Fruit fly (Drosophila melanogaster) whole organism, embryonic: Measurements from ENCODE around the gene Sec13.

Source experiments
- Antp ChIP-seq: fragments of 200-800 bp; sonication (Bioruptor generic); optimal IDR thresholded peaks from 3 replicates; lab custom pipeline; 2016; ENCODE audit warnings: missing biosample characterization, missing genetic modification characterization
- CG10321 ChIP-seq: fragments of 200-800 bp; sonication (Bioruptor generic); IDR thresholded peaks from 2 replicates; pipeline ENCODE4 v1.3.6; 2022; ENCODE audit warnings: missing biosample characterization, missing genetic modification characterization
- CG11085 ChIP-seq: fragments of 200-800 bp; sonication (Bioruptor generic); IDR thresholded peaks from 2 replicates; pipeline ENCODE4 v1.3.6; 2022; ENCODE audit warnings: missing biosample characterization, missing genetic modification characterization
- CG12219 ChIP-seq: fragments of 200-800 bp; sonication (Bioruptor generic); optimal IDR thresholded peaks from 3 replicates; lab custom pipeline; 2018; ENCODE audit warnings: missing biosample characterization, mild to moderate bottlenecking, missing genetic modification characterization
- CG12659 ChIP-seq: fragments of 200-800 bp; sonication (Bioruptor generic); optimal IDR thresholded peaks from 3 replicates; lab custom pipeline; 2017; ENCODE audit warnings: mild to moderate bottlenecking, missing biosample characterization, missing genetic modification reagents, missing genetic modification characterization
- CG14667 ChIP-seq: fragments of 200-800 bp; sonication (Bioruptor generic); IDR thresholded peaks from 2 replicates; pipeline ENCODE4 v1.3.6; 2022; ENCODE audit warnings: missing biosample characterization, missing genetic modification characterization
- CG14860 ChIP-seq: fragments of 200-800 bp; sonication (Bioruptor generic); IDR thresholded peaks from 3 replicates; pipeline ENCODE4 v1.3.6; 2022; ENCODE audit warnings: missing biosample characterization, missing genetic modification characterization; ENCODE audit not compliant: partially characterized antibody
- CG15696 ChIP-seq: fragments of 200-800 bp; sonication (Bioruptor generic); optimal IDR thresholded peaks from 2 replicates; lab custom pipeline; 2019; ENCODE audit warnings: missing biosample characterization, mild to moderate bottlenecking, missing genetic modification characterization, moderate library complexity
- CG17361 ChIP-seq: fragments of 200-800 bp; sonication (Bioruptor generic); IDR thresholded peaks from 3 replicates; pipeline ENCODE4 v1.3.6; 2022; ENCODE audit warnings: missing biosample characterization, missing genetic modification characterization
- CG17385 ChIP-seq: fragments of 200-800 bp; sonication (Bioruptor generic); optimal IDR thresholded peaks from 3 replicates; lab custom pipeline; 2018; ENCODE audit warnings: missing biosample characterization, mild to moderate bottlenecking, missing genetic modification characterization
- CG17568 ChIP-seq: fragments of 200-800 bp; sonication (Bioruptor generic); optimal IDR thresholded peaks from 2 replicates; lab custom pipeline; 2018; ENCODE audit warnings: missing biosample characterization, mild to moderate bottlenecking, missing genetic modification characterization, moderate library complexity
- CG18619 ChIP-seq: fragments of 200-800 bp; sonication (Bioruptor generic); optimal IDR thresholded peaks from 3 replicates; lab custom pipeline; 2017; ENCODE audit warnings: missing biosample characterization, mild to moderate bottlenecking, missing genetic modification characterization
- CG2678 ChIP-seq: fragments of 200-800 bp; sonication (Bioruptor generic); optimal IDR thresholded peaks from 3 replicates; lab custom pipeline; 2019; ENCODE audit warnings: missing biosample characterization, mild to moderate bottlenecking, missing genetic modification characterization, moderate library complexity
- CG31365 ChIP-seq: fragments of 200-800 bp; sonication (Bioruptor generic); optimal IDR thresholded peaks from 2 replicates; lab custom pipeline; 2018; ENCODE audit warnings: missing biosample characterization, mild to moderate bottlenecking, missing genetic modification characterization
- CG5245 ChIP-seq: fragments of 200-800 bp; sonication (Bioruptor generic); optimal IDR thresholded peaks from 3 replicates; lab custom pipeline; 2016; ENCODE audit warnings: missing biosample characterization, missing genetic modification characterization
- CG5953 ChIP-seq: fragments of 200-800 bp; sonication (Bioruptor generic); IDR thresholded peaks from 2 replicates; pipeline ENCODE4 v1.3.6; 2022; ENCODE audit warnings: missing biosample characterization, missing genetic modification characterization
- CG6175 ChIP-seq: fragments of 200-800 bp; sonication (Bioruptor generic); IDR thresholded peaks from 3 replicates; pipeline ENCODE4 v1.3.6; 2022; ENCODE audit warnings: missing biosample characterization, missing genetic modification characterization
- CG7372 ChIP-seq: fragments of 200-800 bp; sonication (Bioruptor generic); IDR thresholded peaks from 2 replicates; pipeline ENCODE4 v1.3.6; 2022; ENCODE audit warnings: missing biosample characterization, missing genetic modification characterization
- CG9797 ChIP-seq: fragments of 200-800 bp; sonication (Bioruptor generic); optimal IDR thresholded peaks from 3 replicates; lab custom pipeline; 2018; ENCODE audit warnings: missing biosample characterization, mild to moderate bottlenecking, missing genetic modification characterization
- CG9817 ChIP-seq: fragments of 200-800 bp; sonication (Bioruptor generic); optimal IDR thresholded peaks from 2 replicates; lab custom pipeline; 2018; ENCODE audit warnings: missing biosample characterization, mild to moderate bottlenecking, missing genetic modification characterization, moderate library complexity
- Doc2 ChIP-seq: fragments of 200-800 bp; sonication (Bioruptor generic); IDR thresholded peaks from 2 replicates; pipeline ENCODE4 v1.3.6; 2022; ENCODE audit warnings: missing biosample characterization, missing genetic modification characterization
- Eip74EF ChIP-seq, 2 experiments: fragments of 200-800 bp in 1 of 2; fragments of >200 bp in 1 of 2; sonication (Bioruptor generic) in 1 of 2; optimal IDR thresholded peaks; 2 replicates each; lab custom pipeline; 2017 to 2019; ENCODE audit warnings: missing biosample characterization in 2 of 2, missing genetic modification characterization in 2 of 2, mild to moderate bottlenecking in 1 of 2, moderate library complexity in 1 of 2
- H2.0 ChIP-seq: fragments of 200-800 bp; sonication (Bioruptor generic); IDR thresholded peaks from 2 replicates; pipeline ENCODE4 v1.3.6; 2022; ENCODE audit warnings: missing biosample characterization, missing genetic modification characterization
- HLH3B ChIP-seq: fragments of 200-800 bp; sonication (Bioruptor generic); IDR thresholded peaks from 2 replicates; pipeline ENCODE4 v1.3.6; 2022; ENCODE audit warnings: missing biosample characterization, missing genetic modification characterization
- Jarid2 ChIP-seq: fragments of 200-800 bp; sonication (Bioruptor generic); optimal IDR thresholded peaks from 3 replicates; lab custom pipeline; 2017; ENCODE audit warnings: mild to moderate bottlenecking, missing biosample characterization, missing genetic modification reagents, missing genetic modification characterization
- MTF-1 ChIP-seq: fragments of 200-800 bp; sonication (Bioruptor generic); optimal IDR thresholded peaks from 2 replicates; lab custom pipeline; 2018; ENCODE audit warnings: missing biosample characterization, mild to moderate bottlenecking, missing genetic modification characterization, borderline replicate concordance
- Oli ChIP-seq: fragments of 200-800 bp; sonication (Bioruptor generic); optimal IDR thresholded peaks from 2 replicates; lab custom pipeline; 2018; ENCODE audit warnings: missing biosample characterization, mild to moderate bottlenecking, missing genetic modification characterization, moderate library complexity
- Rx ChIP-seq: fragments of 200-800 bp; sonication (Bioruptor generic); IDR thresholded peaks from 2 replicates; pipeline ENCODE4 v1.3.6; 2022; ENCODE audit warnings: missing biosample characterization, missing genetic modification characterization
- Sox100B ChIP-seq: fragments of 200-800 bp; sonication (Bioruptor generic); optimal IDR thresholded peaks from 3 replicates; lab custom pipeline; 2018; ENCODE audit warnings: missing biosample characterization, mild to moderate bottlenecking, missing genetic modification characterization
- Tbp ChIP-seq: fragments of >200 bp; optimal IDR thresholded peaks from 2 replicates; lab custom pipeline; 2018; ENCODE audit warnings: missing biosample characterization, missing genetic modification characterization
- aop ChIP-seq: fragments of 200-800 bp; sonication (Bioruptor generic); IDR thresholded peaks from 2 replicates; pipeline ENCODE4 v1.3.6; 2022; ENCODE audit warnings: missing biosample characterization, missing genetic modification characterization
- br ChIP-seq: fragments of >200 bp; optimal IDR thresholded peaks from 2 replicates; lab custom pipeline; 2017
- cas ChIP-seq: fragments of 200-800 bp; sonication (Bioruptor generic); IDR thresholded peaks from 2 replicates; pipeline ENCODE4 v1.3.6; 2022; ENCODE audit warnings: missing biosample characterization, missing genetic modification characterization
- chn ChIP-seq: fragments of 200-800 bp; sonication (Bioruptor generic); optimal IDR thresholded peaks from 2 replicates; lab custom pipeline; 2016; ENCODE audit warnings: missing biosample characterization, missing genetic modification characterization
- cwo ChIP-seq: fragments of 200-800 bp; sonication (Bioruptor generic); optimal IDR thresholded peaks from 3 replicates; lab custom pipeline; 2017; ENCODE audit warnings: missing biosample characterization, missing genetic modification characterization, mild to moderate bottlenecking, moderate library complexity, missing genetic modification reagents
- dati ChIP-seq: fragments of 200-800 bp; sonication (Bioruptor generic); IDR thresholded peaks from 2 replicates; pipeline ENCODE4 v1.3.6; 2022; ENCODE audit warnings: missing biosample characterization, missing genetic modification characterization
- ems ChIP-seq: fragments of 200-800 bp; sonication (Bioruptor generic); optimal IDR thresholded peaks from 3 replicates; lab custom pipeline; 2016; ENCODE audit warnings: missing biosample characterization, missing genetic modification characterization
- esg ChIP-seq: fragments of 200-800 bp; sonication (Bioruptor generic); conservative IDR thresholded peaks from 2 replicates; pipeline ENCODE4 v1.3.6; 2022; ENCODE audit warnings: missing biosample characterization, missing genetic modification characterization
- fd96Cb ChIP-seq: fragments of 200-800 bp; sonication (Bioruptor generic); optimal IDR thresholded peaks from 2 replicates; lab custom pipeline; 2018; ENCODE audit warnings: missing biosample characterization, mild to moderate bottlenecking, missing genetic modification characterization, moderate library complexity
- gt ChIP-seq: fragments of 200-800 bp; sonication (Bioruptor generic); IDR thresholded peaks from 2 replicates; pipeline ENCODE4 v1.3.6; 2022; ENCODE audit warnings: missing biosample characterization, missing genetic modification characterization
- ind ChIP-seq: fragments of 200-800 bp; sonication (Bioruptor generic); optimal IDR thresholded peaks from 3 replicates; lab custom pipeline; 2016; ENCODE audit warnings: missing biosample characterization, missing genetic modification characterization
- lmd ChIP-seq: fragments of 200-800 bp; sonication (Bioruptor generic); IDR thresholded peaks from 2 replicates; pipeline ENCODE4 v1.3.6; 2022; ENCODE audit warnings: missing biosample characterization, missing genetic modification characterization
- lola ChIP-seq, 3 experiments: fragments of >200 bp in 2 of 3; fragments of 200-800 bp in 1 of 3; sonication (Bioruptor generic) in 1 of 3; optimal IDR thresholded peaks; 2 replicates each; lab custom pipeline; 2017 to 2019; ENCODE audit warnings: missing biosample characterization in 3 of 3, missing genetic modification characterization in 3 of 3, mild to moderate bottlenecking in 1 of 3, moderate library complexity in 1 of 3
- lov ChIP-seq, 2 experiments: fragments of 200-800 bp in 1 of 2; fragments of >200 bp in 1 of 2; sonication (Bioruptor generic) in 1 of 2; IDR thresholded peaks in 1 of 2; optimal IDR thresholded peaks in 1 of 2; 2 replicates in 1 of 2; 3 replicates in 1 of 2; pipeline versions ENCODE4 v1.3.6 to Lab custom; 2017 to 2022; ENCODE audit warnings: missing biosample characterization in 1 of 2, missing genetic modification characterization in 1 of 2
- schlank ChIP-seq: fragments of 200-800 bp; sonication (Bioruptor generic); optimal IDR thresholded peaks from 2 replicates; lab custom pipeline; 2018; ENCODE audit warnings: missing biosample characterization, mild to moderate bottlenecking, missing genetic modification characterization
- tin ChIP-seq: fragments of 200-800 bp; sonication (Bioruptor generic); optimal IDR thresholded peaks from 3 replicates; lab custom pipeline; 2016; ENCODE audit warnings: missing biosample characterization, missing genetic modification characterization
- ttk ChIP-seq: fragments of 200-800 bp; sonication (Bioruptor generic); IDR thresholded peaks from 2 replicates; pipeline ENCODE4 v2.1.2; 2022; ENCODE audit warnings: missing biosample characterization, missing genetic modification characterization
- vnd ChIP-seq: fragments of 200-800 bp; sonication (Bioruptor generic); IDR thresholded peaks from 3 replicates; pipeline ENCODE4 v1.3.6; 2022; ENCODE audit warnings: missing biosample characterization, missing genetic modification characterization; ENCODE audit not compliant: partially characterized antibody
- wdn ChIP-seq: fragments of 200-800 bp; sonication (Bioruptor generic); IDR thresholded peaks from 2 replicates; pipeline ENCODE4 v1.3.6; 2022; ENCODE audit warnings: missing biosample characterization, missing genetic modification characterization
- zen ChIP-seq: fragments of 200-800 bp; sonication (Bioruptor generic); optimal IDR thresholded peaks from 3 replicates; lab custom pipeline; 2018; ENCODE audit warnings: missing biosample characterization, mild to moderate bottlenecking, missing genetic modification characterization, moderate library complexity
- zfh1 ChIP-seq: fragments of 200-800 bp; sonication (Bioruptor generic); IDR thresholded peaks from 3 replicates; pipeline ENCODE4 v1.3.6; 2022; ENCODE audit warnings: missing biosample characterization, missing genetic modification characterization

Gene Sec13

dm6 chr3R:23386907-23387306 is 30.8 kb downstream of the Sec13 start (continued):
- no peak for TF ChIP-seq CG14667 (GFP tag; lab: Robert Waterston, UW)
- TF ChIP-seq Eip74EF (GFP tag; optimal IDR thresholded peaks at IDR 0.05; lab: Kevin White, UChicago): peak in 1 of 2 experiments; percentile 39
- no peak for TF ChIP-seq lov (optimal IDR thresholded peaks at IDR 0.05; lab: Kevin White, UChicago)
- TF ChIP-seq lov (GFP tag; IDR thresholded peaks at IDR 0.05; lab: Robert Waterston, UW): no peak
- no peak for TF ChIP-seq CG18619
- no peak for TF ChIP-seq CG17568 (GFP tag; lab: Kevin White, UChicago)
- TF ChIP-seq ttk (GFP tag; lab: Robert Waterston, UW): peak; percentile 34; the same call in 1 of the 2 replicates
- peak; percentile 39; the same call in 1 of the 2 replicates for TF ChIP-seq CG5953 (GFP tag; lab: Robert Waterston, UW)
- TF ChIP-seq Rx: no peak
- TF ChIP-seq lmd (GFP tag; lab: Robert Waterston, UW): peak; percentile 29; the same call in 1 of the 2 replicates
- no peak for TF ChIP-seq gt (GFP tag; lab: Robert Waterston, UW)
- peak; percentile 54 for TF ChIP-seq Oli (tag; lab: Kevin White, UChicago)
- TF ChIP-seq ind (GFP tag; lab: Kevin White, UChicago): peak; percentile 19
- peak; percentile 39 for TF ChIP-seq CG15696
- no peak for TF ChIP-seq CG11085 (GFP tag; lab: Robert Waterston, UW)
- no peak for TF ChIP-seq CG6175 (GFP tag; lab: Robert Waterston, UW)
- peak; percentile 57 for TF ChIP-seq zen (tag; lab: Kevin White, UChicago)
- no peak for TF ChIP-seq H2.0 (GFP tag; lab: Robert Waterston, UW)
- TF ChIP-seq CG17361: no peak; the same call in 2 of the 3 replicates
- TF ChIP-seq CG7372: no peak
- no peak for TF ChIP-seq dati (GFP tag; lab: Robert Waterston, UW)
- TF ChIP-seq MTF-1: no peak
- peak; percentile 4 for TF ChIP-seq Antp (GFP tag; lab: Kevin White, UChicago)
- peak; percentile 42 for TF ChIP-seq CG12219 (GFP tag; lab: Kevin White, UChicago)
- TF ChIP-seq wdn (GFP tag; lab: Robert Waterston, UW): no peak
- TF ChIP-seq tin (GFP tag; lab: Kevin White, UChicago): peak; percentile 38
- peak; percentile 48; the same call in 1 of the 2 replicates for TF ChIP-seq esg (GFP tag; lab: Robert Waterston, UW)
- TF ChIP-seq zfh1 (GFP tag; lab: Robert Waterston, UW): peak; percentile 17; the same call in 1 of the 3 replicates
- peak; percentile 28 for TF ChIP-seq CG17385 (GFP tag; lab: Kevin White, UChicago)
- TF ChIP-seq CG14860 (GFP tag; lab: Robert Waterston, UW): no peak
- TF ChIP-seq Sox100B (GFP tag; lab: Kevin White, UChicago): peak; percentile 42
- no peak for TF ChIP-seq vnd
- no peak for TF ChIP-seq CG9797 (GFP tag; lab: Kevin White, UChicago)
- TF ChIP-seq Tbp (GFP tag; lab: Kevin White, UChicago): no peak
- no peak for TF ChIP-seq aop
- TF ChIP-seq schlank (tag; lab: Kevin White, UChicago): no peak
- no peak for TF ChIP-seq cas
- no peak for TF ChIP-seq br
- peak; percentile 4 for TF ChIP-seq CG9817 (tag; lab: Kevin White, UChicago)
- no peak for TF ChIP-seq CG12659 (GFP tag; lab: Kevin White, UChicago)
- TF ChIP-seq Doc2 (GFP tag; lab: Robert Waterston, UW): no peak
- TF ChIP-seq CG10321 (GFP tag; lab: Robert Waterston, UW): no peak
- no peak for TF ChIP-seq cwo (GFP tag; lab: Kevin White, UChicago)
- TF ChIP-seq CG31365 (tag; lab: Kevin White, UChicago): no peak
- no peak for TF ChIP-seq CG5245 (GFP tag; lab: Kevin White, UChicago)
- peak; percentile 17 for TF ChIP-seq chn (GFP tag; lab: Kevin White, UChicago)
- TF ChIP-seq lola (GFP tag; optimal IDR thresholded peaks at IDR 0.05; lab: Kevin White, UChicago): peak in 1 of 3 experiments; percentile 23
- no peak for TF ChIP-seq Jarid2 (GFP tag; lab: Kevin White, UChicago)
- TF ChIP-seq ems: no peak
- TF ChIP-seq HLH3B (GFP tag; lab: Robert Waterston, UW): no peak
- TF ChIP-seq fd96Cb: peak; percentile 61
- TF ChIP-seq CG2678: peak; percentile 55
